Fruit fly (Drosophila melanogaster) ovary, adult (tissue): ENCODE results near the gene CG9265.
A peak's percentile ranks its signal among the peaks of the same experiment; 100 is the strongest.

ENCODE experiments used
- CG17801 ChIP-seq: fragments of 200-800 bp; optimal IDR thresholded peaks from 2 replicates; lab custom pipeline; 2019; ENCODE audit warnings: missing biosample characterization, mild to moderate bottlenecking, missing genetic modification characterization, moderate library complexity; ENCODE audit not compliant: partially characterized antibody

Gene CG9265

dm6 chr2L:21051873-21052736, 19.2 kb downstream of the CG9265 start, which contains the start of gene CG42238:
TSS of gene CG42238 (minus strand) at chr2L:21052164.
- TF ChIP-seq CG17801 (GFP tag; lab: Kevin White, UChicago): no peak

- TF ChIP-seq CG17801 (GFP tag; lab: Kevin White, UChicago): no peak
Observed at dm6 chr2L:21040719-21041118, 30.6 kb downstream of the CG9265 start.

- TF ChIP-seq CG17801 (GFP tag; lab: Kevin White, UChicago): no peak
Observed at dm6 chr2L:21039569-21040159, 31.6 kb downstream of the CG9265 start.

- no peak for TF ChIP-seq CG17801 (GFP tag; lab: Kevin White, UChicago)
Observed at dm6 chr2L:21038723-21039122, 32.6 kb downstream of the CG9265 start.

- TF ChIP-seq CG17801 (GFP tag; lab: Kevin White, UChicago): no peak
Observed at dm6 chr2L:21037723-21038122, 33.6 kb downstream of the CG9265 start.

dm6 chr2L:21035704-21036369, 35.5 kb downstream of the CG9265 start:
- TF ChIP-seq CG17801 (GFP tag; lab: Kevin White, UChicago): no peak

- TF ChIP-seq CG17801 (GFP tag; lab: Kevin White, UChicago): no peak
Observed at dm6 chr2L:21034388-21034787, 36.9 kb downstream of the CG9265 start.

dm6 chr2L:21033315-21033714, 38.0 kb downstream of the CG9265 start:
- TF ChIP-seq CG17801 (GFP tag; lab: Kevin White, UChicago): no peak

- peak; percentile 5 for TF ChIP-seq CG17801 (GFP tag; lab: Kevin White, UChicago)
Observed at dm6 chr2L:21030235-21030634, 41.1 kb downstream of the CG9265 start.

dm6 chr2L:21029749-21030148, 41.6 kb downstream of the CG9265 start:
- peak; percentile 10 for TF ChIP-seq CG17801 (GFP tag; lab: Kevin White, UChicago)

- no peak for TF ChIP-seq CG17801 (GFP tag; lab: Kevin White, UChicago)
Observed at dm6 chr2L:21029154-21029553, 42.1 kb downstream of the CG9265 start.

dm6 chr2L:21026597-21026996, 44.7 kb downstream of the CG9265 start:
- no peak for TF ChIP-seq CG17801 (GFP tag; lab: Kevin White, UChicago)

- TF ChIP-seq CG17801 (GFP tag; lab: Kevin White, UChicago): no peak
Observed at dm6 chr2L:21024006-21024687, 47.2 kb downstream of the CG9265 start.

dm6 chr2L:21020015-21020414, 51.3 kb downstream of the CG9265 start:
- no peak for TF ChIP-seq CG17801 (GFP tag; lab: Kevin White, UChicago)

- no peak for TF ChIP-seq CG17801 (GFP tag; lab: Kevin White, UChicago)
Observed at dm6 chr2L:21018644-21019043, 52.7 kb downstream of the CG9265 start.
